Fruit fly (Drosophila melanogaster) whole organism, embryonic: ENCODE data around the gene CG34039.

Source experiments
- Aef1 ChIP-seq: fragments of 200-800 bp; sonication (Bioruptor generic); IDR thresholded peaks from 3 replicates; pipeline ENCODE4 v1.3.6; 2022; ENCODE audit warnings: missing biosample characterization, missing genetic modification characterization
- Bgb ChIP-seq: fragments of 200-800 bp; sonication (Bioruptor generic); IDR thresholded peaks from 2 replicates; pipeline ENCODE4 v1.3.6; 2022; ENCODE audit warnings: missing biosample characterization, missing genetic modification characterization; ENCODE audit not compliant: partially characterized antibody
- BtbVII ChIP-seq: fragments of 200-800 bp; sonication (Bioruptor generic); optimal IDR thresholded peaks from 3 replicates; lab custom pipeline; 2017; ENCODE audit warnings: missing biosample characterization, mild to moderate bottlenecking, missing genetic modification characterization
- CG10431 ChIP-seq: fragments of 200-800 bp; sonication (Bioruptor generic); optimal IDR thresholded peaks from 3 replicates; lab custom pipeline; 2018; ENCODE audit warnings: missing biosample characterization, mild to moderate bottlenecking, missing genetic modification characterization
- CG10654 ChIP-seq: fragments of 200-800 bp; sonication (Bioruptor generic); optimal IDR thresholded peaks from 2 replicates; lab custom pipeline; 2016; ENCODE audit warnings: missing biosample characterization, missing genetic modification characterization
- CG10979 ChIP-seq: fragments of 200-800 bp; sonication (Bioruptor generic); optimal IDR thresholded peaks from 2 replicates; lab custom pipeline; 2018; ENCODE audit warnings: missing biosample characterization, mild to moderate bottlenecking, missing genetic modification characterization, moderate library complexity
- CG13624 ChIP-seq: fragments of 200-800 bp; sonication (Bioruptor generic); optimal IDR thresholded peaks from 2 replicates; lab custom pipeline; 2016; ENCODE audit warnings: missing biosample characterization, missing genetic modification characterization
- CG13775 ChIP-seq: fragments of 200-800 bp; sonication (Bioruptor generic); optimal IDR thresholded peaks from 3 replicates; lab custom pipeline; 2017; ENCODE audit warnings: missing biosample characterization, mild to moderate bottlenecking, missing genetic modification characterization
- CG1602 ChIP-seq: fragments of 200-800 bp; sonication (Bioruptor generic); optimal IDR thresholded peaks from 3 replicates; lab custom pipeline; 2016; ENCODE audit warnings: missing biosample characterization, missing genetic modification characterization
- CG16815 ChIP-seq: fragments of 200-800 bp; sonication (Bioruptor generic); optimal IDR thresholded peaks from 3 replicates; lab custom pipeline; 2017; ENCODE audit warnings: missing biosample characterization, mild to moderate bottlenecking, missing genetic modification characterization
- CG17385 ChIP-seq: fragments of 200-800 bp; sonication (Bioruptor generic); optimal IDR thresholded peaks from 3 replicates; lab custom pipeline; 2018; ENCODE audit warnings: missing biosample characterization, mild to moderate bottlenecking, missing genetic modification characterization
- CG18262 ChIP-seq: fragments of 200-800 bp; optimal IDR thresholded peaks from 3 replicates; lab custom pipeline; 2019; ENCODE audit warnings: missing biosample characterization, mild to moderate bottlenecking, missing genetic modification characterization, moderate library complexity
- CG18764 ChIP-seq: fragments of 200-800 bp; sonication (Bioruptor generic); optimal IDR thresholded peaks from 3 replicates; lab custom pipeline; 2016; ENCODE audit warnings: missing biosample characterization, missing genetic modification characterization
- CG3065 ChIP-seq: fragments of 200-800 bp; sonication (Bioruptor generic); optimal IDR thresholded peaks from 2 replicates; lab custom pipeline; 2016; ENCODE audit warnings: missing biosample characterization, missing genetic modification characterization
- CG34224 ChIP-seq: fragments of 200-800 bp; sonication (Bioruptor generic); IDR thresholded peaks from 3 replicates; pipeline ENCODE4 v1.3.6; 2022; ENCODE audit warnings: missing biosample characterization, missing genetic modification characterization; ENCODE audit not compliant: partially characterized antibody
- CG34422 ChIP-seq: fragments of 200-800 bp; sonication (Bioruptor generic); IDR thresholded peaks from 3 replicates; pipeline ENCODE4 v1.3.6; 2022; ENCODE audit warnings: missing biosample characterization, missing genetic modification characterization
- CG4404 ChIP-seq: fragments of 200-800 bp; sonication (Bioruptor generic); IDR thresholded peaks from 2 replicates; pipeline ENCODE4 v1.3.6; 2022; ENCODE audit warnings: missing biosample characterization, missing genetic modification characterization
- CG6654 ChIP-seq: fragments of 200-800 bp; sonication (Bioruptor generic); optimal IDR thresholded peaks from 2 replicates; lab custom pipeline; 2017; ENCODE audit warnings: missing biosample characterization, mild to moderate bottlenecking, missing genetic modification characterization
- CG7928 ChIP-seq: fragments of 200-800 bp; sonication (Bioruptor generic); optimal IDR thresholded peaks from 2 replicates; lab custom pipeline; 2017; ENCODE audit warnings: missing biosample characterization, mild to moderate bottlenecking, missing genetic modification characterization
- CG8765 ChIP-seq: fragments of 200-800 bp; sonication (Bioruptor generic); IDR thresholded peaks from 2 replicates; pipeline ENCODE4 v1.3.6; 2022; ENCODE audit warnings: missing biosample characterization, missing genetic modification characterization
- CTCF ChIP-seq: fragments of 200-800 bp; sonication (Bioruptor generic); optimal IDR thresholded peaks from 2 replicates; lab custom pipeline; 2017; ENCODE audit warnings: missing biosample characterization, mild to moderate bottlenecking, missing genetic modification characterization, moderate library complexity
- CrebB ChIP-seq: fragments of 200-800 bp; sonication (Bioruptor generic); optimal IDR thresholded peaks from 3 replicates; lab custom pipeline; 2018; ENCODE audit warnings: missing biosample characterization, mild to moderate bottlenecking, missing genetic modification characterization
- Elba2 ChIP-seq: fragments of 200-800 bp; sonication (Bioruptor generic); optimal IDR thresholded peaks from 3 replicates; lab custom pipeline; 2016; ENCODE audit warnings: missing biosample characterization, missing genetic modification characterization
- Gsc ChIP-seq: fragments of 200-800 bp; sonication (Bioruptor generic); IDR thresholded peaks from 2 replicates; pipeline ENCODE4 v1.3.6; 2022; ENCODE audit warnings: missing biosample characterization, missing genetic modification characterization
- Gug ChIP-seq: fragments of 200-800 bp; sonication (Bioruptor generic); IDR thresholded peaks from 4 replicates; pipeline ENCODE4 v1.3.6; 2022; ENCODE audit warnings: missing biosample characterization, missing genetic modification characterization
- H15 ChIP-seq: fragments of 200-800 bp; sonication (Bioruptor generic); IDR thresholded peaks from 3 replicates; pipeline ENCODE4 v1.3.6; 2022; ENCODE audit warnings: missing biosample characterization, missing genetic modification characterization
- HLH3B ChIP-seq: fragments of 200-800 bp; sonication (Bioruptor generic); IDR thresholded peaks from 2 replicates; pipeline ENCODE4 v1.3.6; 2022; ENCODE audit warnings: missing biosample characterization, missing genetic modification characterization
- Hr51 ChIP-seq, 2 experiments: fragments of 200-800 bp; sonication (Bioruptor generic); optimal IDR thresholded peaks; 2 replicates in 1 of 2; 3 replicates in 1 of 2; lab custom pipeline; 2016 to 2018; ENCODE audit warnings: missing biosample characterization in 2 of 2, missing genetic modification characterization in 2 of 2, mild to moderate bottlenecking in 1 of 2, moderate library complexity in 1 of 2
- Nf-YA ChIP-seq: fragments of 200-800 bp; sonication (Bioruptor generic); IDR thresholded peaks from 2 replicates; pipeline ENCODE4 v1.3.6; 2022; ENCODE audit warnings: missing biosample characterization, missing genetic modification characterization
- Nf-YB ChIP-seq: fragments of 200-800 bp; sonication (Bioruptor generic); optimal IDR thresholded peaks from 3 replicates; lab custom pipeline; 2019; ENCODE audit warnings: missing biosample characterization, mild to moderate bottlenecking, missing genetic modification characterization, moderate library complexity
- Ravus ChIP-seq: fragments of 200-800 bp; sonication (Bioruptor generic); IDR thresholded peaks from 2 replicates; pipeline ENCODE4 v1.3.6; 2022; ENCODE audit warnings: missing biosample characterization, missing genetic modification characterization
- Side ChIP-seq: fragments of 200-800 bp; sonication (Bioruptor generic); optimal IDR thresholded peaks from 2 replicates; lab custom pipeline; 2016; ENCODE audit warnings: missing biosample characterization, missing genetic modification characterization
- Sox102F ChIP-seq: fragments of 200-800 bp; sonication (Bioruptor generic); optimal IDR thresholded peaks from 2 replicates; lab custom pipeline; 2018; ENCODE audit warnings: missing biosample characterization, mild to moderate bottlenecking, missing genetic modification characterization, moderate library complexity
- ato ChIP-seq: fragments of 200-800 bp; sonication (Bioruptor generic); IDR thresholded peaks from 2 replicates; pipeline ENCODE4 v1.3.6; 2022; ENCODE audit warnings: missing biosample characterization, missing genetic modification characterization; ENCODE audit not compliant: partially characterized antibody
- bigmax ChIP-seq: fragments of 200-800 bp; sonication (Bioruptor generic); optimal IDR thresholded peaks from 2 replicates; lab custom pipeline; 2018; ENCODE audit warnings: missing biosample characterization, mild to moderate bottlenecking, missing genetic modification characterization
- cg ChIP-seq: fragments of 200-800 bp; sonication (Bioruptor generic); optimal IDR thresholded peaks from 3 replicates; lab custom pipeline; 2019; ENCODE audit warnings: missing biosample characterization, mild to moderate bottlenecking, missing genetic modification characterization, moderate library complexity
- danr ChIP-seq: fragments of 200-800 bp; sonication (Bioruptor generic); IDR thresholded peaks from 2 replicates; pipeline ENCODE4 v1.3.6; 2022; ENCODE audit warnings: missing biosample characterization, missing genetic modification characterization
- dimm ChIP-seq: fragments of 200-800 bp; sonication (Bioruptor generic); IDR thresholded peaks from 2 replicates; pipeline ENCODE4 v1.3.6; 2022; ENCODE audit warnings: missing biosample characterization, missing genetic modification characterization
- dm ChIP-seq: fragments of 200-800 bp; sonication (Bioruptor generic); optimal IDR thresholded peaks from 3 replicates; lab custom pipeline; 2016; ENCODE audit warnings: missing biosample characterization, missing genetic modification characterization
- eve ChIP-seq, 2 experiments: fragments of >200 bp; optimal IDR thresholded peaks; 2 replicates each; lab custom pipeline; 2017; ENCODE audit warnings: missing biosample characterization in 2 of 2, missing genetic modification characterization in 2 of 2
- fru ChIP-seq: fragments of >200 bp; optimal IDR thresholded peaks from 2 replicates; lab custom pipeline; 2017
- org-1 ChIP-seq: fragments of 200-800 bp; sonication (Bioruptor generic); optimal IDR thresholded peaks from 2 replicates; lab custom pipeline; 2017; ENCODE audit warnings: missing biosample characterization, missing genetic modification characterization
- pnt ChIP-seq: fragments of 200-800 bp; sonication (Bioruptor generic); optimal IDR thresholded peaks from 3 replicates; lab custom pipeline; 2016; ENCODE audit warnings: missing biosample characterization, missing genetic modification characterization
- pum ChIP-seq: fragments of 200-800 bp; sonication (Bioruptor generic); optimal IDR thresholded peaks from 2 replicates; lab custom pipeline; 2016; ENCODE audit warnings: missing biosample characterization, missing genetic modification characterization
- rib ChIP-seq: fragments of 200-800 bp; sonication (Bioruptor generic); IDR thresholded peaks from 2 replicates; pipeline ENCODE4 v1.3.6; 2022; ENCODE audit warnings: missing biosample characterization, missing genetic modification characterization
- sc ChIP-seq, 3 experiments: fragments of >200 bp in 2 of 3; fragments of 200-800 bp in 1 of 3; sonication (Bioruptor generic) in 1 of 3; optimal IDR thresholded peaks; 2 replicates in 2 of 3; 3 replicates in 1 of 3; lab custom pipeline; 2017; ENCODE audit warnings: mild to moderate bottlenecking in 1 of 3, missing biosample characterization in 1 of 3, missing genetic modification characterization in 1 of 3, missing genetic modification reagents in 1 of 3
- slp2 ChIP-seq: fragments of 200-800 bp; sonication (Bioruptor generic); optimal IDR thresholded peaks from 2 replicates; lab custom pipeline; 2016; ENCODE audit warnings: missing biosample characterization, missing genetic modification characterization
- stwl ChIP-seq: fragments of 200-800 bp; sonication (Bioruptor generic); optimal IDR thresholded peaks from 3 replicates; lab custom pipeline; 2018; ENCODE audit warnings: missing biosample characterization, mild to moderate bottlenecking, missing genetic modification characterization, moderate library complexity
- tin ChIP-seq: fragments of 200-800 bp; sonication (Bioruptor generic); optimal IDR thresholded peaks from 3 replicates; lab custom pipeline; 2016; ENCODE audit warnings: missing biosample characterization, missing genetic modification characterization
- tio ChIP-seq: fragments of 200-800 bp; sonication (Bioruptor generic); optimal IDR thresholded peaks from 2 replicates; lab custom pipeline; 2017; ENCODE audit warnings: missing biosample characterization, missing genetic modification characterization, inconsistent platforms

The CG34039 gene

dm6 chr3L:14550839-14551415, 8.9 kb upstream of the CG34039 start, which contains the start of gene Gbs-70E (continued):
- TF ChIP-seq CG10979 (tag; lab: Kevin White, UChicago): peak; percentile 93
- peak; percentile 70 for TF ChIP-seq CG3065 (GFP tag; lab: Kevin White, UChicago)
- peak; percentile 90 for TF ChIP-seq CG17385 (GFP tag; lab: Kevin White, UChicago)
- TF ChIP-seq cg (GFP tag; lab: Kevin White, UChicago): peak; percentile 23
- TF ChIP-seq Hr51 (GFP tag; optimal IDR thresholded peaks at IDR 0.05; lab: Kevin White, UChicago): peak; percentile 90 to 96
- 0 out of 2 replicates have a peak, but pooled peaks have one; percentile 67 for TF ChIP-seq dimm (GFP tag; lab: Robert Waterston, UW)
- peak; percentile 52 for TF ChIP-seq CG7928 (GFP tag; lab: Kevin White, UChicago)
- peak; percentile 94 for TF ChIP-seq CG13624 (GFP tag; lab: Kevin White, UChicago)
- no peak for TF ChIP-seq fru
- TF ChIP-seq tin (GFP tag; lab: Kevin White, UChicago): peak; percentile 86
- peak; percentile 84 for TF ChIP-seq Gug
- TF ChIP-seq dm: peak; percentile 86
- TF ChIP-seq Aef1 (GFP tag; lab: Robert Waterston, UW): peak; percentile 80
- TF ChIP-seq CG1602: peak; percentile 89
- peak; percentile 13 for TF ChIP-seq CG6654 (GFP tag; lab: Kevin White, UChicago)
- peak; percentile 66 for TF ChIP-seq CG18764 (GFP tag; lab: Kevin White, UChicago)
- TF ChIP-seq ato (GFP tag; lab: Robert Waterston, UW): peak; percentile 52; the same call in 1 of the 2 replicates
- TF ChIP-seq bigmax (GFP tag; lab: Kevin White, UChicago): no peak
- TF ChIP-seq sc (optimal IDR thresholded peaks at IDR 0.05; lab: Kevin White, UChicago): no peak
- TF ChIP-seq sc (GFP tag; optimal IDR thresholded peaks at IDR 0.05; lab: Kevin White, UChicago): peak; percentile 85
- TF ChIP-seq org-1 (GFP tag; lab: Kevin White, UChicago): peak; percentile 90
- peak in 1 of 2 experiments; percentile 97 for TF ChIP-seq eve (GFP tag; optimal IDR thresholded peaks at IDR 0.05; lab: Kevin White, UChicago)
- TF ChIP-seq BtbVII (GFP tag; lab: Kevin White, UChicago): peak; percentile 94
- TF ChIP-seq pum (GFP tag; lab: Kevin White, UChicago): peak; percentile 94
- peak; percentile 80 for TF ChIP-seq CG16815
- TF ChIP-seq Bgb (GFP tag; lab: Robert Waterston, UW): peak; percentile 61; the same call in 1 of the 2 replicates
- peak; percentile 66; the same call in 1 of the 2 replicates for TF ChIP-seq danr
- peak; percentile 88 for TF ChIP-seq pnt (GFP tag; lab: Kevin White, UChicago)
- no peak for TF ChIP-seq Gsc
- peak; percentile 82 for TF ChIP-seq H15
- peak; percentile 88 for TF ChIP-seq HLH3B (GFP tag; lab: Robert Waterston, UW)
- peak; percentile 94 for TF ChIP-seq Side
- peak; percentile 36 for TF ChIP-seq Ravus
- TF ChIP-seq CG34422 (GFP tag; lab: Robert Waterston, UW): peak; percentile 95
- TF ChIP-seq CrebB (tag; lab: Kevin White, UChicago): peak; percentile 94
- peak; percentile 79 for TF ChIP-seq CG10654 (GFP tag; lab: Kevin White, UChicago)
- peak; percentile 75 for TF ChIP-seq CG8765 (GFP tag; lab: Robert Waterston, UW)
- peak; percentile 92 for TF ChIP-seq Sox102F (GFP tag; lab: Kevin White, UChicago)
- peak; percentile 31 for TF ChIP-seq stwl (tag; lab: Kevin White, UChicago)
- TF ChIP-seq CTCF: peak; percentile 22
- peak; percentile 93 for TF ChIP-seq CG13775
- peak; percentile 85; the same call in 1 of the 2 replicates for TF ChIP-seq CG4404 (GFP tag; lab: Robert Waterston, UW)
- peak; percentile 80 for TF ChIP-seq CG10431 (GFP tag; lab: Kevin White, UChicago)
- TF ChIP-seq Elba2 (GFP tag; lab: Kevin White, UChicago): no peak
- peak; percentile 96 for TF ChIP-seq CG18262 (tag; lab: Kevin White, UChicago)
- peak; percentile 75 for TF ChIP-seq Nf-YA (GFP tag; lab: Robert Waterston, UW)
- TF ChIP-seq slp2: peak; percentile 85
- TF ChIP-seq Nf-YB (GFP tag; lab: Kevin White, UChicago): peak; percentile 80
- peak; percentile 76 for TF ChIP-seq tio (GFP tag; lab: Kevin White, UChicago)
- TF ChIP-seq rib (GFP tag; lab: Robert Waterston, UW): peak; percentile 88
- TF ChIP-seq CG34224 (GFP tag; lab: Robert Waterston, UW): peak; percentile 61; the same call in 1 of the 3 replicates
